Worm (Caenorhabditis elegans): ENCODE results near the gene F59C12.3.

F59C12.3 gene

ce11 chrX:16612293-16612946 lies 3.1 kb upstream of the F59C12.3 start (continued):
- TF ChIP-seq nhr-129 (tag; optimal IDR thresholded peaks at IDR 0.05): peak; percentile 97
- TF ChIP-seq sma-3 (GFP tag; optimal IDR thresholded peaks at IDR 0.05): peak; percentile 95

ce11 chrX:16611333-16612043 lies 2.2 kb upstream of the F59C12.3 start:
- no peak for TF ChIP-seq nhr-12 (tag; optimal IDR thresholded peaks at IDR 0.05)
- peak; percentile 28 for TF ChIP-seq ama-1 (optimal IDR thresholded peaks at IDR 0.05)
- TF ChIP-seq unc-39 (tag; optimal IDR thresholded peaks at IDR 0.05): no peak
- no peak for TF ChIP-seq sem-4 (tag; optimal IDR thresholded peaks at IDR 0.05)
- peak; percentile 41 for TF ChIP-seq F13H6.1 (tag; optimal IDR thresholded peaks at IDR 0.05)
- no peak for TF ChIP-seq mab-5 (tag; optimal IDR thresholded peaks at IDR 0.05)
- TF ChIP-seq nhr-77 (tag; optimal IDR thresholded peaks at IDR 0.05): no peak
- TF ChIP-seq nhr-11 (tag; optimal IDR thresholded peaks at IDR 0.05): no peak
- no peak for TF ChIP-seq nhr-6 (tag; optimal IDR thresholded peaks at IDR 0.05)
- TF ChIP-seq gmeb-1 (tag; optimal IDR thresholded peaks at IDR 0.05): no peak
- no peak for TF ChIP-seq ztf-1 (GFP tag; conservative IDR thresholded peaks at IDR 0.05)

ce11 chrX:16607128-16607527 lies 2.2 kb downstream of the F59C12.3 start:
- TF ChIP-seq fos-1 (tag; optimal IDR thresholded peaks at IDR 0.05) (no peak), unc-62 (GFP tag; optimal IDR thresholded peaks at IDR 0.05) (no peak), peb-1 (tag; optimal IDR thresholded peaks at IDR 0.05) (no peak)

- no peak for TF ChIP-seq egl-27 (tag; optimal IDR thresholded peaks at IDR 0.05)
- TF ChIP-seq lsy-2 (tag; optimal IDR thresholded peaks at IDR 0.05): peak; percentile 46 to 52
- no peak for TF ChIP-seq ceh-82 (tag; optimal IDR thresholded peaks at IDR 0.05)
- TF ChIP-seq elt-1 (tag; optimal IDR thresholded peaks at IDR 0.05): no peak
- TF ChIP-seq ztf-4 (tag; optimal IDR thresholded peaks at IDR 0.05): peak; percentile 34
- peak; percentile 52 for TF ChIP-seq sma-3 (GFP tag; optimal IDR thresholded peaks at IDR 0.05)
- peak in 1 of 2 experiments; percentile 21 for TF ChIP-seq mdl-1 (tag; optimal IDR thresholded peaks at IDR 0.05)
- peak; percentile 41 for TF ChIP-seq fos-1 (tag; optimal IDR thresholded peaks at IDR 0.05)
- no peak for TF ChIP-seq ztf-1 (GFP tag; conservative IDR thresholded peaks at IDR 0.05)
- TF ChIP-seq gmeb-1 (tag; optimal IDR thresholded peaks at IDR 0.05): peak; percentile 27
- peak; percentile 58 for TF ChIP-seq sma-9 (GFP tag; optimal IDR thresholded peaks at IDR 0.05)
- TF ChIP-seq sma-9 (tag; optimal IDR thresholded peaks at IDR 0.05): no peak
- TF ChIP-seq nhr-129 (tag; optimal IDR thresholded peaks at IDR 0.05): peak; percentile 51
- peak; percentile 68 for TF ChIP-seq lin-13 (GFP tag; optimal IDR thresholded peaks at IDR 0.05)
- TF ChIP-seq nhr-21 (tag; optimal IDR thresholded peaks at IDR 0.05): peak; percentile 64
- peak; percentile 66 for TF ChIP-seq nhr-25 (tag; optimal IDR thresholded peaks at IDR 0.05)
- peak; percentile 46 for TF ChIP-seq unc-55 (GFP tag; optimal IDR thresholded peaks at IDR 0.05)
- peak; percentile 33 for TF ChIP-seq C34F6.9 (tag; optimal IDR thresholded peaks at IDR 0.05)
- TF ChIP-seq dmd-4 (tag; optimal IDR thresholded peaks at IDR 0.05): no peak
- peak; percentile 48 for TF ChIP-seq crh-2 (tag; optimal IDR thresholded peaks at IDR 0.05)
- peak; percentile 21 for TF ChIP-seq F13H6.1 (tag; optimal IDR thresholded peaks at IDR 0.05)
- peak; percentile 30 for TF ChIP-seq zag-1 (tag; optimal IDR thresholded peaks at IDR 0.05)
- no peak for TF ChIP-seq nhr-237 (tag; optimal IDR thresholded peaks at IDR 0.05)
- TF ChIP-seq skn-1 (tag; optimal IDR thresholded peaks at IDR 0.05): peak; percentile 4
- TF ChIP-seq ceh-16 (tag; optimal IDR thresholded peaks at IDR 0.05): no peak
- peak; percentile 26 for TF ChIP-seq nhr-12 (tag; optimal IDR thresholded peaks at IDR 0.05)
These were observed 4.8 kb downstream of the F59C12.3 start for ce11 chrX:16604566-16604965.

- TF ChIP-seq ZK546.5 (tag; optimal IDR thresholded peaks at IDR 0.05) (no peak), nhr-25 (tag; optimal IDR thresholded peaks at IDR 0.05) (no peak), F13H6.1 (tag; optimal IDR thresholded peaks at IDR 0.05) (no peak), nhr-21 (tag; optimal IDR thresholded peaks at IDR 0.05) (no peak), ztf-11 (tag; optimal IDR thresholded peaks at IDR 0.05) (no peak), nhr-77 (tag; optimal IDR thresholded peaks at IDR 0.05) (no peak), ceh-16 (tag; optimal IDR thresholded peaks at IDR 0.05) (no peak), nhr-11 (tag; optimal IDR thresholded peaks at IDR 0.05) (no peak), nhr-6 (tag; optimal IDR thresholded peaks at IDR 0.05) (no peak), Y55F3AM.14 (GFP tag; optimal IDR thresholded peaks at IDR 0.05) (no peak), alr-1 (tag; optimal IDR thresholded peaks at IDR 0.05) (no peak)
These were observed 5.2 kb downstream of the F59C12.3 start for ce11 chrX:16604096-16604495.

All from whole organism, L2 larva.